Worm (Caenorhabditis elegans): ENCODE data around the gene C15H11.1.

DNA sequence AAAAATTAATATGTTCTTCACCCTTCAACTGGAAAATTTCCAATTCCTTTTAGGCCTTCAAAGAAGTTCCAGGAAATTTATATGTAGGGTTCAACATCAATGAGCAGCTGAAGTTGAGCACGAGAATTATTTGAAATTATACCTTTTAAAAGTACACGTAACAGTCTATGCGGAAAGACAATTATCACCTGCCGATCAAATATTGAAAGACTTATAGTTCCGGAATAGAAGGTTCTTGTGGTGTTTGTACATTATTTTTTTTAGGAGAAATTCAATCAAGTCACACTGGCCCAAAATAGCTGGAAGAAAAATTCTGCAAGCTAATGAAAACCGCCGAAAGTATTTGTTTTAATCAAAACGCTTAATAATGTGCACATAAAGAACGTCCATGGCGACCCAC is 13.4 kb upstream of the C15H11.1 start:
- no peak for TF ChIP-seq nhr-11 (tag; optimal IDR thresholded peaks at IDR 0.05)
- no peak for TF ChIP-seq lin-11 (tag; optimal IDR thresholded peaks at IDR 0.05)
- TF ChIP-seq unc-86 (tag; optimal IDR thresholded peaks at IDR 0.05): no peak
- TF ChIP-seq elt-2 (tag; optimal IDR thresholded peaks at IDR 0.05): no peak
- TF ChIP-seq sox-2 (GFP tag; IDR thresholded peaks at IDR 0.05): no peak
- no peak for TF ChIP-seq syd-9 (tag; optimal IDR thresholded peaks at IDR 0.05)
- TF ChIP-seq T23F11.4 (GFP tag; optimal IDR thresholded peaks at IDR 0.05): no peak
